Fruit fly (Drosophila melanogaster) whole organism, embryonic: ENCODE data around the gene GCC88.
A peak's percentile ranks its signal among the peaks of the same experiment; 100 is the strongest.

Source experiments
- Asciz ChIP-seq: fragments of 200-800 bp; sonication (Bioruptor generic); optimal IDR thresholded peaks from 2 replicates; lab custom pipeline; 2017; ENCODE audit warnings: missing biosample characterization, mild to moderate bottlenecking, missing genetic modification characterization, missing genetic modification reagents
- B-H2 ChIP-seq: fragments of 200-800 bp; sonication (Bioruptor generic); optimal IDR thresholded peaks from 2 replicates; lab custom pipeline; 2018; ENCODE audit warnings: missing biosample characterization, mild to moderate bottlenecking, missing genetic modification characterization
- CG11247 ChIP-seq: fragments of 200-800 bp; sonication (Bioruptor generic); IDR thresholded peaks from 2 replicates; pipeline ENCODE4 v1.3.6; 2022; ENCODE audit warnings: missing biosample characterization, missing genetic modification characterization
- CG11695 ChIP-seq: fragments of 200-800 bp; sonication (Bioruptor generic); IDR thresholded peaks from 3 replicates; pipeline ENCODE4 v1.3.6; 2022; ENCODE audit warnings: missing biosample characterization, missing genetic modification characterization
- CG12391 ChIP-seq: fragments of 200-800 bp; sonication (Bioruptor generic); optimal IDR thresholded peaks from 3 replicates; lab custom pipeline; 2018; ENCODE audit warnings: missing biosample characterization, mild to moderate bottlenecking, missing genetic modification characterization, moderate library complexity
- CG13775 ChIP-seq: fragments of 200-800 bp; sonication (Bioruptor generic); optimal IDR thresholded peaks from 3 replicates; lab custom pipeline; 2017; ENCODE audit warnings: missing biosample characterization, mild to moderate bottlenecking, missing genetic modification characterization
- CG15514 ChIP-seq: fragments of 200-800 bp; sonication (Bioruptor generic); optimal IDR thresholded peaks from 3 replicates; lab custom pipeline; 2017; ENCODE audit warnings: missing biosample characterization, missing genetic modification characterization, mild to moderate bottlenecking, moderate library complexity, missing genetic modification reagents
- CG17328 ChIP-seq: fragments of 200-800 bp; sonication (Bioruptor generic); IDR thresholded peaks from 2 replicates; pipeline ENCODE4 v1.3.6; 2022; ENCODE audit warnings: missing biosample characterization, missing genetic modification characterization
- CG17568 ChIP-seq: fragments of 200-800 bp; sonication (Bioruptor generic); optimal IDR thresholded peaks from 2 replicates; lab custom pipeline; 2018; ENCODE audit warnings: missing biosample characterization, mild to moderate bottlenecking, missing genetic modification characterization, moderate library complexity
- CG17829 ChIP-seq: fragments of 200-800 bp; optimal IDR thresholded peaks from 2 replicates; lab custom pipeline; 2019; ENCODE audit warnings: missing biosample characterization, mild to moderate bottlenecking, missing genetic modification characterization, moderate library complexity
- CG18476 ChIP-seq: fragments of 200-800 bp; sonication (Bioruptor generic); optimal IDR thresholded peaks from 2 replicates; lab custom pipeline; 2016; ENCODE audit warnings: missing biosample characterization, mild to moderate bottlenecking, missing genetic modification characterization
- CG18599 ChIP-seq: fragments of 200-800 bp; sonication (Bioruptor generic); optimal IDR thresholded peaks from 3 replicates; lab custom pipeline; 2017; ENCODE audit warnings: missing biosample characterization, missing genetic modification characterization, mild to moderate bottlenecking, moderate library complexity, missing genetic modification reagents
- CG2712 ChIP-seq: fragments of 200-800 bp; optimal IDR thresholded peaks from 3 replicates; lab custom pipeline; 2019; ENCODE audit warnings: missing biosample characterization, mild to moderate bottlenecking, missing genetic modification characterization, moderate library complexity
- CG3407 ChIP-seq: fragments of 200-800 bp; sonication (Bioruptor generic); optimal IDR thresholded peaks from 2 replicates; lab custom pipeline; 2018; ENCODE audit warnings: missing biosample characterization, mild to moderate bottlenecking, missing genetic modification characterization
- CG4404 ChIP-seq: fragments of 200-800 bp; sonication (Bioruptor generic); IDR thresholded peaks from 2 replicates; pipeline ENCODE4 v1.3.6; 2022; ENCODE audit warnings: missing biosample characterization, missing genetic modification characterization
- CG4617 ChIP-seq: fragments of 200-800 bp; sonication (Bioruptor generic); optimal IDR thresholded peaks from 3 replicates; lab custom pipeline; 2016; ENCODE audit warnings: missing biosample characterization, missing genetic modification characterization, borderline replicate concordance
- CG7987 ChIP-seq: fragments of 200-800 bp; sonication (Bioruptor generic); optimal IDR thresholded peaks from 2 replicates; lab custom pipeline; 2018; ENCODE audit warnings: missing biosample characterization, mild to moderate bottlenecking, missing genetic modification characterization, moderate library complexity
- CG8478 ChIP-seq: fragments of >200 bp; optimal IDR thresholded peaks from 2 replicates; lab custom pipeline; 2018
- CG9797 ChIP-seq: fragments of 200-800 bp; sonication (Bioruptor generic); optimal IDR thresholded peaks from 3 replicates; lab custom pipeline; 2018; ENCODE audit warnings: missing biosample characterization, mild to moderate bottlenecking, missing genetic modification characterization
- CG9817 ChIP-seq: fragments of 200-800 bp; sonication (Bioruptor generic); optimal IDR thresholded peaks from 2 replicates; lab custom pipeline; 2018; ENCODE audit warnings: missing biosample characterization, mild to moderate bottlenecking, missing genetic modification characterization, moderate library complexity
- CrebB ChIP-seq: fragments of 200-800 bp; sonication (Bioruptor generic); optimal IDR thresholded peaks from 3 replicates; lab custom pipeline; 2018; ENCODE audit warnings: missing biosample characterization, mild to moderate bottlenecking, missing genetic modification characterization
- D ChIP-seq, 2 experiments: fragments of 200-800 bp in 1 of 2; fragments of >200 bp in 1 of 2; sonication (Bioruptor generic) in 1 of 2; optimal IDR thresholded peaks; 2 replicates in 1 of 2; 3 replicates in 1 of 2; lab custom pipeline; 2017; ENCODE audit warnings: mild to moderate bottlenecking in 1 of 2, missing biosample characterization in 1 of 2, missing genetic modification characterization in 1 of 2, missing genetic modification reagents in 1 of 2
- Fer3 ChIP-seq: fragments of 200-800 bp; sonication (Bioruptor generic); optimal IDR thresholded peaks from 2 replicates; lab custom pipeline; 2018; ENCODE audit warnings: missing biosample characterization, mild to moderate bottlenecking, missing genetic modification characterization, moderate library complexity
- Gsc ChIP-seq: fragments of 200-800 bp; sonication (Bioruptor generic); IDR thresholded peaks from 2 replicates; pipeline ENCODE4 v1.3.6; 2022; ENCODE audit warnings: missing biosample characterization, missing genetic modification characterization
- H2.0 ChIP-seq: fragments of 200-800 bp; sonication (Bioruptor generic); IDR thresholded peaks from 2 replicates; pipeline ENCODE4 v1.3.6; 2022; ENCODE audit warnings: missing biosample characterization, missing genetic modification characterization
- Hr78 ChIP-seq, 2 experiments: fragments of 200-800 bp in 1 of 2; fragments of >200 bp in 1 of 2; sonication (Bioruptor generic) in 1 of 2; optimal IDR thresholded peaks; 2 replicates each; lab custom pipeline; 2017 to 2019; ENCODE audit warnings: missing biosample characterization in 2 of 2, missing genetic modification characterization in 2 of 2, mild to moderate bottlenecking in 1 of 2, moderate library complexity in 1 of 2
- Kr ChIP-seq: fragments of 200-800 bp; sonication (Bioruptor generic); optimal IDR thresholded peaks from 2 replicates; lab custom pipeline; 2017; ENCODE audit warnings: missing biosample characterization, mild to moderate bottlenecking, missing genetic modification characterization
- Oli ChIP-seq: fragments of 200-800 bp; sonication (Bioruptor generic); optimal IDR thresholded peaks from 2 replicates; lab custom pipeline; 2018; ENCODE audit warnings: missing biosample characterization, mild to moderate bottlenecking, missing genetic modification characterization, moderate library complexity
- Optix ChIP-seq: fragments of 200-800 bp; sonication (Bioruptor generic); IDR thresholded peaks from 3 replicates; pipeline ENCODE4 v1.3.6; 2022; ENCODE audit warnings: missing biosample characterization, missing genetic modification characterization
- Sox100B ChIP-seq: fragments of 200-800 bp; sonication (Bioruptor generic); optimal IDR thresholded peaks from 3 replicates; lab custom pipeline; 2018; ENCODE audit warnings: missing biosample characterization, mild to moderate bottlenecking, missing genetic modification characterization
- Sry-δ ChIP-seq: fragments of 200-800 bp; sonication (Bioruptor generic); optimal IDR thresholded peaks from 2 replicates; lab custom pipeline; 2016; ENCODE audit warnings: missing biosample characterization, missing genetic modification characterization
- Stat92E ChIP-seq, 3 experiments: fragments of >200 bp in 2 of 3; fragments of 200-800 bp in 1 of 3; sonication (Bioruptor generic) in 1 of 3; optimal IDR thresholded peaks; 2 replicates each; lab custom pipeline; 2017 to 2019; ENCODE audit warnings: missing biosample characterization in 3 of 3, missing genetic modification characterization in 3 of 3, mild to moderate bottlenecking in 1 of 3, moderate library complexity in 1 of 3
- Xrp1 ChIP-seq: fragments of 200-800 bp; sonication (Bioruptor generic); IDR thresholded peaks from 2 replicates; pipeline ENCODE4 v1.3.6; 2022; ENCODE audit warnings: missing biosample characterization, missing genetic modification characterization
- chinmo ChIP-seq: fragments of 200-800 bp; sonication (Bioruptor generic); IDR thresholded peaks from 4 replicates; pipeline ENCODE4 v1.3.6; 2022; ENCODE audit warnings: missing biosample characterization, missing genetic modification characterization; ENCODE audit not compliant: partially characterized antibody
- dimm ChIP-seq: fragments of 200-800 bp; sonication (Bioruptor generic); IDR thresholded peaks from 2 replicates; pipeline ENCODE4 v1.3.6; 2022; ENCODE audit warnings: missing biosample characterization, missing genetic modification characterization
- fd102C ChIP-seq: fragments of 200-800 bp; sonication (Bioruptor generic); optimal IDR thresholded peaks from 2 replicates; lab custom pipeline; 2018; ENCODE audit warnings: missing biosample characterization, mild to moderate bottlenecking, missing genetic modification characterization, moderate library complexity
- fd3F ChIP-seq: fragments of 200-800 bp; sonication (Bioruptor generic); optimal IDR thresholded peaks from 2 replicates; lab custom pipeline; 2018; ENCODE audit warnings: missing biosample characterization, mild to moderate bottlenecking, missing genetic modification characterization, moderate library complexity
- jigr1 ChIP-seq: fragments of 200-800 bp; sonication (Bioruptor generic); IDR thresholded peaks from 3 replicates; pipeline ENCODE4 v1.3.6; 2022; ENCODE audit warnings: missing biosample characterization, missing genetic modification characterization
- knrl ChIP-seq: fragments of 200-800 bp; sonication (Bioruptor generic); IDR thresholded peaks from 3 replicates; pipeline ENCODE4 v1.3.6; 2022; ENCODE audit warnings: missing biosample characterization, missing genetic modification characterization; ENCODE audit not compliant: partially characterized antibody
- mam ChIP-seq: fragments of 200-800 bp; sonication (Bioruptor generic); optimal IDR thresholded peaks from 3 replicates; lab custom pipeline; 2016; ENCODE audit warnings: missing biosample characterization, missing genetic modification characterization
- mirr ChIP-seq: fragments of 200-800 bp; sonication (Bioruptor generic); optimal IDR thresholded peaks from 3 replicates; lab custom pipeline; 2018; ENCODE audit warnings: missing biosample characterization, mild to moderate bottlenecking, missing genetic modification characterization
- peb ChIP-seq: fragments of 200-800 bp; sonication (Bioruptor generic); IDR thresholded peaks from 2 replicates; pipeline ENCODE4 v1.3.6; 2022; ENCODE audit warnings: missing biosample characterization, missing genetic modification characterization
- repo ChIP-seq: fragments of 200-800 bp; sonication (Bioruptor generic); optimal IDR thresholded peaks from 2 replicates; lab custom pipeline; 2016; ENCODE audit warnings: missing biosample characterization, missing genetic modification characterization
- tgo ChIP-seq: fragments of 200-800 bp; sonication (Bioruptor generic); IDR thresholded peaks from 3 replicates; pipeline ENCODE4 v1.3.6; 2022; ENCODE audit warnings: missing biosample characterization, missing genetic modification characterization
- vfl ChIP-seq: fragments of 200-800 bp; sonication (Bioruptor generic); optimal IDR thresholded peaks from 2 replicates; lab custom pipeline; 2016; ENCODE audit warnings: missing biosample characterization, missing genetic modification characterization
- zfh1 ChIP-seq: fragments of 200-800 bp; sonication (Bioruptor generic); IDR thresholded peaks from 3 replicates; pipeline ENCODE4 v1.3.6; 2022; ENCODE audit warnings: missing biosample characterization, missing genetic modification characterization

The GCC88 gene

dm6 chr3R:11211291-11212061, 18.9 kb downstream of the GCC88 start (continued):
- TF ChIP-seq CG9817 (tag; lab: Kevin White, UChicago), result peak; percentile 65
- peak; percentile 10 for TF ChIP-seq CG9797 (GFP tag; lab: Kevin White, UChicago)
- peak in 1 of 2 experiments; percentile 97 for TF ChIP-seq Hr78 (GFP tag; optimal IDR thresholded peaks at IDR 0.05; lab: Kevin White, UChicago)
- peak; percentile 63; the same call in 2 of the 3 replicates for TF ChIP-seq CG11695 (GFP tag; lab: Robert Waterston, UW)
- TF ChIP-seq Kr (GFP tag; lab: Kevin White, UChicago), result no peak
- TF ChIP-seq CG17568, result peak; percentile 33
- no peak for TF ChIP-seq CG8478
- TF ChIP-seq Gsc (GFP tag; lab: Robert Waterston, UW), result no peak
- peak; percentile 53 for TF ChIP-seq Sox100B (GFP tag; lab: Kevin White, UChicago)
- peak; percentile 82 for TF ChIP-seq zfh1 (GFP tag; lab: Robert Waterston, UW)
- peak; percentile 11 for TF ChIP-seq fd102C
- TF ChIP-seq CG4404 (GFP tag; lab: Robert Waterston, UW), result peak; percentile 37; the same call in 1 of the 2 replicates
- peak; percentile 87 for TF ChIP-seq mam (GFP tag; lab: Kevin White, UChicago)
- TF ChIP-seq Sry-δ (GFP tag; lab: Kevin White, UChicago), result peak; percentile 34
- peak; percentile 41 for TF ChIP-seq CG3407 (GFP tag; lab: Kevin White, UChicago)
- TF ChIP-seq mirr, result peak; percentile 68
- TF ChIP-seq CG18476 (GFP tag; lab: Kevin White, UChicago), result peak; percentile 71
- peak; percentile 35 for TF ChIP-seq CG7987 (GFP tag; lab: Kevin White, UChicago)
- peak; percentile 77 for TF ChIP-seq Xrp1 (GFP tag; lab: Robert Waterston, UW)
- TF ChIP-seq CG17328 (GFP tag; lab: Robert Waterston, UW), result peak; percentile 78
- peak; percentile 57 for TF ChIP-seq fd3F (GFP tag; lab: Kevin White, UChicago)
- TF ChIP-seq Stat92E (GFP tag; optimal IDR thresholded peaks at IDR 0.05; lab: Kevin White, UChicago), result no peak
- TF ChIP-seq tgo, result peak; percentile 79
- TF ChIP-seq repo (GFP tag; lab: Kevin White, UChicago), result peak; percentile 51
- TF ChIP-seq H2.0 (GFP tag; lab: Robert Waterston, UW), result peak; percentile 64
- peak; percentile 72 for TF ChIP-seq CG2712 (tag; lab: Kevin White, UChicago)
- TF ChIP-seq B-H2, result peak; percentile 56
- peak; percentile 82 for TF ChIP-seq Fer3
- TF ChIP-seq CG4617 (GFP tag; lab: Kevin White, UChicago), result peak; percentile 65
- TF ChIP-seq vfl (GFP tag; lab: Kevin White, UChicago), result peak; percentile 73
- peak; percentile 58 for TF ChIP-seq Oli (tag; lab: Kevin White, UChicago)
- peak; percentile 45; the same call in 1 of the 2 replicates for TF ChIP-seq peb (GFP tag; lab: Robert Waterston, UW)
- TF ChIP-seq CrebB, result no peak
- peak; percentile 60 for TF ChIP-seq CG11247 (GFP tag; lab: Robert Waterston, UW)
- 0 out of 2 replicates have a peak, but pooled peaks have one; percentile 27 for TF ChIP-seq dimm (GFP tag; lab: Robert Waterston, UW)
- peak; percentile 63 for TF ChIP-seq CG15514 (GFP tag; lab: Kevin White, UChicago)
- peak; percentile 35; the same call in 1 of the 3 replicates for TF ChIP-seq Optix (GFP tag; lab: Robert Waterston, UW)
- TF ChIP-seq jigr1 (GFP tag; lab: Robert Waterston, UW), result no peak
- TF ChIP-seq CG18599 (GFP tag; lab: Kevin White, UChicago), result peak; percentile 73
- peak; percentile 83; the same call in 3 of the 4 replicates for TF ChIP-seq chinmo (GFP tag; lab: Robert Waterston, UW)
- peak; percentile 81 for TF ChIP-seq CG12391 (tag; lab: Kevin White, UChicago)
- TF ChIP-seq CG17829 (tag; lab: Kevin White, UChicago), result peak; percentile 70
- TF ChIP-seq Asciz (GFP tag; lab: Kevin White, UChicago), result peak; percentile 73
- TF ChIP-seq D (optimal IDR thresholded peaks at IDR 0.05; lab: Kevin White, UChicago), result no peak
- peak; percentile 25 for TF ChIP-seq D (GFP tag; optimal IDR thresholded peaks at IDR 0.05; lab: Kevin White, UChicago)
- TF ChIP-seq CG13775 (GFP tag; lab: Kevin White, UChicago), result peak; percentile 53
- 0 out of 3 replicates have a peak, but pooled peaks have one; percentile 13 for TF ChIP-seq knrl (GFP tag; lab: Robert Waterston, UW)
